Worm (Caenorhabditis elegans) whole organism, late embryonic: ENCODE data around the gene sre-12.

Source experiments
- K09A11.1 ChIP-seq: sonication (generic microtip); optimal IDR thresholded peaks from 2 replicates; lab custom pipeline; 2017; ENCODE audit warnings: antibody characterized with exemption, mild to moderate bottlenecking, missing genetic modification characterization, missing compliant biosample characterization; ENCODE audit not compliant: insufficient read depth
- T23F11.4 ChIP-seq: fragments of 200-800 bp; sonication (Bioruptor generic); optimal IDR thresholded peaks from 2 replicates; lab custom pipeline; 2018; ENCODE audit warnings: mild to moderate bottlenecking, missing genetic modification characterization, missing compliant biosample characterization
- Y22D7AL.16 ChIP-seq: sonication (generic microtip); optimal IDR thresholded peaks from 2 replicates; lab custom pipeline; 2016; ENCODE audit warnings: missing genetic modification characterization, missing compliant biosample characterization
- ahr-1 ChIP-seq: sonication (generic microtip); optimal IDR thresholded peaks from 2 replicates; lab custom pipeline; 2016; ENCODE audit warnings: missing genetic modification characterization, missing compliant biosample characterization
- ceh-18 ChIP-seq: sonication (generic microtip); optimal IDR thresholded peaks from 2 replicates; lab custom pipeline; 2016; ENCODE audit warnings: missing genetic modification characterization, missing compliant biosample characterization
- ceh-19 ChIP-seq: fragments of 200-800 bp; sonication (Bioruptor generic); optimal IDR thresholded peaks from 2 replicates; lab custom pipeline; 2018; ENCODE audit warnings: mild to moderate bottlenecking, missing genetic modification characterization, missing compliant biosample characterization
- ceh-22 ChIP-seq: sonication (generic microtip); optimal IDR thresholded peaks from 2 replicates; lab custom pipeline; 2017; ENCODE audit warnings: missing biosample characterization, missing genetic modification characterization
- ceh-24 ChIP-seq: sonication (generic microtip); optimal IDR thresholded peaks from 2 replicates; lab custom pipeline; 2016; ENCODE audit warnings: mild to moderate bottlenecking, missing genetic modification characterization, missing compliant biosample characterization
- ceh-48 ChIP-seq: sonication (generic microtip); optimal IDR thresholded peaks from 2 replicates; lab custom pipeline; 2016; ENCODE audit warnings: missing genetic modification characterization, inconsistent platforms, missing compliant biosample characterization
- ceh-6 ChIP-seq: fragments of 200-800 bp; sonication (Bioruptor generic); optimal IDR thresholded peaks from 2 replicates; lab custom pipeline; 2018; ENCODE audit warnings: mild to moderate bottlenecking, missing genetic modification characterization, missing compliant biosample characterization
- dve-1 ChIP-seq: sonication (generic microtip); optimal IDR thresholded peaks from 2 replicates; lab custom pipeline; 2017; ENCODE audit warnings: antibody characterized with exemption, mild to moderate bottlenecking, missing genetic modification characterization, missing compliant biosample characterization
- fax-1 ChIP-seq: sonication (generic microtip); optimal IDR thresholded peaks from 2 replicates; lab custom pipeline; 2016; ENCODE audit warnings: missing genotype, missing genetic modification characterization, missing compliant biosample characterization
- fkh-6 ChIP-seq: sonication (generic microtip); optimal IDR thresholded peaks from 2 replicates; lab custom pipeline; 2016; ENCODE audit warnings: missing genetic modification characterization, missing compliant biosample characterization
- gmeb-2 ChIP-seq: sonication (generic microtip); optimal IDR thresholded peaks from 2 replicates; lab custom pipeline; 2016; ENCODE audit warnings: missing genetic modification characterization, inconsistent platforms, missing compliant biosample characterization
- hlh-8 ChIP-seq: sonication (generic microtip); optimal IDR thresholded peaks from 2 replicates; lab custom pipeline; 2016; ENCODE audit warnings: missing genotype, missing genetic modification characterization, missing compliant biosample characterization
- lim-6 ChIP-seq: sonication (generic microtip); optimal IDR thresholded peaks from 2 replicates; lab custom pipeline; 2016; ENCODE audit warnings: missing genetic modification characterization, missing compliant biosample characterization
- madf-2 ChIP-seq: sonication (generic microtip); optimal IDR thresholded peaks from 2 replicates; lab custom pipeline; 2017; ENCODE audit warnings: missing genetic modification characterization, missing compliant biosample characterization
- nhr-11 ChIP-seq: fragments of 150-350 bp; optimal IDR thresholded peaks from 2 replicates; lab custom pipeline; 2014; ENCODE audit warnings: missing biosample characterization, missing genetic modification characterization
- nhr-232 ChIP-seq: sonication (generic microtip); optimal IDR thresholded peaks from 2 replicates; lab custom pipeline; 2016; ENCODE audit warnings: missing genetic modification characterization, missing compliant biosample characterization
- npax-4 ChIP-seq: sonication (generic microtip); optimal IDR thresholded peaks from 2 replicates; lab custom pipeline; 2016; ENCODE audit warnings: missing genetic modification characterization, missing compliant biosample characterization
- pag-3 ChIP-seq: sonication (generic microtip); optimal IDR thresholded peaks from 2 replicates; lab custom pipeline; 2016; ENCODE audit warnings: missing compliant biosample characterization, missing genetic modification characterization, borderline replicate concordance
- pat-9 ChIP-seq: fragments of 200-800 bp; sonication (Bioruptor generic); optimal IDR thresholded peaks from 2 replicates; lab custom pipeline; 2018; ENCODE audit warnings: mild to moderate bottlenecking, missing genetic modification characterization, moderate library complexity, missing compliant biosample characterization
- pax-1 ChIP-seq: fragments of 150-350 bp; optimal IDR thresholded peaks from 2 replicates; lab custom pipeline; 2014; ENCODE audit warnings: missing biosample characterization, missing genetic modification characterization
- pha-2 ChIP-seq: sonication (generic microtip); optimal IDR thresholded peaks from 2 replicates; lab custom pipeline; 2017; ENCODE audit warnings: mild to moderate bottlenecking, missing genetic modification characterization, missing compliant biosample characterization
- pha-4 ChIP-seq: fragments of 150-350 bp; optimal IDR thresholded peaks from 2 replicates; lab custom pipeline; 2018; ENCODE audit warnings: missing biosample characterization, missing genetic modification reagents, missing genetic modification characterization
- ref-2 ChIP-seq: sonication (generic microtip); optimal IDR thresholded peaks from 2 replicates; lab custom pipeline; 2016; ENCODE audit warnings: missing genetic modification characterization, missing compliant biosample characterization
- sox-2 ChIP-seq: fragments of 200-800 bp; sonication (Bioruptor generic); IDR thresholded peaks from 2 replicates; pipeline ENCODE4 v1.3.6; 2022; ENCODE audit warnings: missing genetic modification reagents, missing genetic modification characterization, missing compliant biosample characterization
- sox-4 ChIP-seq: sonication (generic microtip); optimal IDR thresholded peaks from 2 replicates; lab custom pipeline; 2017; ENCODE audit warnings: mild to moderate bottlenecking, missing genetic modification characterization, inconsistent platforms, missing compliant biosample characterization
- tbx-2 ChIP-seq: sonication (generic microtip); optimal IDR thresholded peaks from 2 replicates; lab custom pipeline; 2016; ENCODE audit warnings: missing genetic modification characterization, missing compliant biosample characterization
- unc-3 ChIP-seq, 2 experiments: fragments of 200-800 bp in 1 of 2; sonication (Bioruptor generic) in 1 of 2; sonication (generic microtip) in 1 of 2; conservative IDR thresholded peaks in 1 of 2; optimal IDR thresholded peaks in 1 of 2; 2 replicates each; pipeline versions ENCODE4 v1.3.6 to Lab custom; 2016 to 2022; ENCODE audit warnings: missing compliant biosample characterization in 2 of 2, missing genetic modification characterization in 2 of 2, missing genetic modification reagents in 1 of 2
- unc-42 ChIP-seq: sonication (generic microtip); optimal IDR thresholded peaks from 2 replicates; lab custom pipeline; 2016; ENCODE audit warnings: missing genotype, missing genetic modification characterization, missing compliant biosample characterization
- unc-86 ChIP-seq: sonication (generic microtip); optimal IDR thresholded peaks from 2 replicates; lab custom pipeline; 2016; ENCODE audit warnings: missing genetic modification characterization, missing compliant biosample characterization
- zip-5 ChIP-seq: sonication (generic microtip); optimal IDR thresholded peaks from 2 replicates; lab custom pipeline; 2016; ENCODE audit warnings: missing genetic modification characterization, missing compliant biosample characterization

sre-12 gene

ce11 chrV:7017059-7017458 is 38.1 kb upstream of the sre-12 start, which contains the start of gene srsx-32:
srsx-32 (plus strand) TSS chrV:7017359.
- no peak for TF ChIP-seq nhr-232
- TF ChIP-seq nhr-11, result no peak
- TF ChIP-seq dve-1, result no peak
- TF ChIP-seq fax-1 (tag; lab: Kevin White, UChicago), result no peak
- TF ChIP-seq pha-2 (tag; lab: Kevin White, UChicago), result no peak
- TF ChIP-seq unc-42, result no peak
- no peak for TF ChIP-seq hlh-8
- TF ChIP-seq fkh-6 (tag; lab: Kevin White, UChicago), result no peak
- TF ChIP-seq pax-1 (tag; lab: Kevin White, UChicago), result no peak
- TF ChIP-seq lim-6 (tag; lab: Kevin White, UChicago), result no peak
- TF ChIP-seq K09A11.1 (tag; lab: Kevin White, UChicago), result no peak
- TF ChIP-seq sox-2 (GFP tag; lab: Robert Waterston, UW), result no peak
- TF ChIP-seq ceh-48, result no peak
- TF ChIP-seq Y22D7AL.16 (tag; lab: Kevin White, UChicago), result no peak
- TF ChIP-seq ceh-18 (tag; lab: Kevin White, UChicago), result no peak
- no peak for TF ChIP-seq ref-2 (tag; lab: Kevin White, UChicago)
- TF ChIP-seq unc-3 (GFP tag; conservative IDR thresholded peaks at IDR 0.05; lab: Robert Waterston, UW), result no peak
- TF ChIP-seq unc-3 (tag; optimal IDR thresholded peaks at IDR 0.05; lab: Kevin White, UChicago), result no peak

- no peak for TF ChIP-seq ceh-19 (GFP tag; lab: Kevin White, UChicago)
- no peak for TF ChIP-seq pha-4 (tag; lab: Kevin White, UChicago)
- no peak for TF ChIP-seq pat-9
- no peak for TF ChIP-seq sox-4
- TF ChIP-seq, all 69 proteins: peak for 0
Measured at ce11 chrV:7015872-7016271, 37.0 kb upstream of the sre-12 start, which contains the start of gene C33G8.13. C33G8.13 (minus strand) TSS chrV:7015972.

- TF ChIP-seq pax-1 (tag; lab: Kevin White, UChicago), result no peak
- TF ChIP-seq ref-2 (tag; lab: Kevin White, UChicago), result no peak
- TF ChIP-seq pag-3, result no peak
- TF ChIP-seq sox-4, result no peak
- TF ChIP-seq T23F11.4 (GFP tag; lab: Kevin White, UChicago), result no peak
- TF ChIP-seq K09A11.1 (tag; lab: Kevin White, UChicago), result no peak
- TF ChIP-seq gmeb-2 (tag; lab: Kevin White, UChicago), result no peak
- TF ChIP-seq madf-2, result no peak
- TF ChIP-seq npax-4 (tag; lab: Kevin White, UChicago), result no peak
- no peak for TF ChIP-seq ceh-48
- no peak for TF ChIP-seq pat-9
- TF ChIP-seq unc-86 (tag; lab: Kevin White, UChicago), result no peak
- TF ChIP-seq ceh-6, result no peak
- TF ChIP-seq nhr-232, result no peak
Measured at ce11 chrV:7012617-7013016, 33.7 kb upstream of the sre-12 start, which contains the start of gene srw-127. srw-127 (plus strand) TSS chrV:7012917.

ce11 chrV:7009461-7009860 is 30.5 kb upstream of the sre-12 start, which contains the start of gene C33G8.2:
C33G8.2 (plus strand) TSS chrV:7009761.
- TF ChIP-seq zip-5 (no peak), T23F11.4 (GFP tag; lab: Kevin White, UChicago) (no peak), K09A11.1 (tag; lab: Kevin White, UChicago) (no peak), nhr-11 (no peak)

ce11 chrV:7007307-7007706 is 28.4 kb upstream of the sre-12 start, which contains the start of gene drd-10:
drd-10 (plus strand) TSS chrV:7007607.
- TF ChIP-seq ceh-22 (tag; lab: Kevin White, UChicago) (no peak), ceh-19 (GFP tag; lab: Kevin White, UChicago) (no peak), tbx-2 (tag; lab: Kevin White, UChicago) (no peak), lim-6 (tag; lab: Kevin White, UChicago) (no peak), ceh-18 (tag; lab: Kevin White, UChicago) (no peak), ahr-1 (tag; lab: Kevin White, UChicago) (no peak), ref-2 (tag; lab: Kevin White, UChicago) (no peak), ceh-24 (tag; lab: Kevin White, UChicago) (no peak)
